Worm (Caenorhabditis elegans): ENCODE measurements around the gene Y39G8B.1.

DNA sequence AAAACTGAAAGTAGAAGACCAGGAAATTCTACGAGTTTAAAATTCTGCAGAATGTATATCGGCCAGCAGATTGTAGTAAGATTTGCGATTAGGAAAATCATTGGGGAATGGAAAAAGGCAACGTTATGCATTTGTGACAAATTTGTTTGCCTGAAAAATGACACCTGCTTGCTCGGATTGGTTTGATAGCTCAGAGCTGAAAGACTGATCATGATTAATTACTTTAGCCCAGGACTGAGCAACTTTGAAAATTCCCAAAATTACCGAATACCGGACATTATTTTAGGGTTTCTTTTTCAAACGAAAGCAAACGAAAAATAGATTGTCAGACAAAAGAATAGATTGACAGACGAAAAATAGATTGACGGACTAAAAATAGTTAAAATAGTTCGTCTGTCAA is 10.9 kb upstream of the Y39G8B.1 start, which contains the start of gene sre-47:
- TF ChIP-seq zfp-2 (tag; optimal IDR thresholded peaks at IDR 0.05): no peak
- no peak for TF ChIP-seq madf-9 (GFP tag; conservative IDR thresholded peaks at IDR 0.05)
- TF ChIP-seq Y105C5A.15 (GFP tag; IDR thresholded peaks at IDR 0.05): no peak
- no peak for TF ChIP-seq pqm-1 (tag; optimal IDR thresholded peaks at IDR 0.05)
- no peak for TF ChIP-seq D1046.2 (GFP tag; IDR thresholded peaks at IDR 0.05)
- TF ChIP-seq daf-19 (GFP tag; conservative IDR thresholded peaks at IDR 0.05): no peak
- TF ChIP-seq attf-4 (tag; optimal IDR thresholded peaks at IDR 0.05): no peak
- TF ChIP-seq unc-39 (tag; optimal IDR thresholded peaks at IDR 0.05): no peak

Measured in whole organism, L4 larva.